Worm (Caenorhabditis elegans): ENCODE measurements around the gene F32H5.1.

Gene F32H5.1

DNA sequence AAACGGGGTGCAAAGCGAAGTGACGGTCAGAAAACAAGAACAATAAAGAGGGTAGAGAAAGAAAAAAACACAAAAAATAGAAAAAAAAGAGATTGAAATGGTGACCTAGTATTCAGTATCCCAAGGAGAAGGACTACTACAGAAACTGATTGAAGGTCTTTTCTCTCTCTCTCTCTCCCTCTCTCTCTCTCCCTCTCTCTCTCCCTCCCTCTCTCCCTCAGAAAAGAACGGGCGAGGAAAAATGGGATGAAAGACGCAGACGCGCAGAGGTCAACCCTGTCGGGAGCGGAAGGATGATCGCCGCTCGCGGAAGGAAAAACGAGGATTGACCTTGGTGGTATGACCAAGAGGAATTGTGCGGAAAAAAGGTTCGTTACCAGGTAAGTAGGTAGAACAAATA is 16.7 kb upstream of the F32H5.1 start:
- TF ChIP-seq ceh-28 (tag; optimal IDR thresholded peaks at IDR 0.05) (peak; percentile 56), lin-15B (tag; optimal IDR thresholded peaks at IDR 0.05) (no peak), jun-1 (tag; optimal IDR thresholded peaks at IDR 0.05) (peak; percentile 16), fos-1 (tag; optimal IDR thresholded peaks at IDR 0.05) (no peak), lsy-12 (tag; optimal IDR thresholded peaks at IDR 0.05) (peak; percentile 18), lin-39 (tag; optimal IDR thresholded peaks at IDR 0.05) (no peak), elt-2 (tag; optimal IDR thresholded peaks at IDR 0.05) (peak; percentile 31), tbx-2 (tag; optimal IDR thresholded peaks at IDR 0.05) (peak; percentile 6), nhr-23 (tag; optimal IDR thresholded peaks at IDR 0.05) (peak; percentile 95), nhr-43 (tag; optimal IDR thresholded peaks at IDR 0.05; ENCODE audit: poor library complexity, severe bottlenecking) (peak; percentile 49), pqm-1 (tag; optimal IDR thresholded peaks at IDR 0.05) (no peak), nhr-25 (tag; optimal IDR thresholded peaks at IDR 0.05) (peak; percentile 93), nhr-12 (tag; optimal IDR thresholded peaks at IDR 0.05) (no peak), snpc-4 (tag; optimal IDR thresholded peaks at IDR 0.05) (no peak)

DNA sequence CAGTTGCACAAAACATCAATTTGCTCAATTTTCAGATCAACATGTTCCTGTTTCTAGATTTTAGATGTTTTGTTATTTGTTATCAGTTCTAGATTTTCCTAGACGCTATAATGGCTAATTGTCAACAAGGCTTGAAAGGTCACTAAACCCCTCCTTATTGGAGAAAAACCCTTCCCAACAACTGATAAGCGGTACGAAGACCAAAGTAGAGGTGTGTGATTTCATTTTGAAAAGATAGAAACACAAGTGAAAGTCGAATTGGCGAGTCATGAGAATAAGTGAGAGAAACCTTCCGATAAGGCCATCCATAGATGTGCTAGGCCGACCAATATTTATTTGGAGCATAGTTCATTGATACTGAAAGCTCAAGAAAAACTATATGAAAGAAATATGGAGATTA is 15.8 kb upstream of the F32H5.1 start:
- TF ChIP-seq nfya-1 (tag; optimal IDR thresholded peaks at IDR 0.05; ENCODE audit: insufficient read depth): no peak
- no peak for TF ChIP-seq nhr-237 (tag; optimal IDR thresholded peaks at IDR 0.05)
- TF ChIP-seq nhr-67 (tag; optimal IDR thresholded peaks at IDR 0.05): no peak
- no peak for TF ChIP-seq nhr-76 (tag; optimal IDR thresholded peaks at IDR 0.05)
- TF ChIP-seq elt-2 (tag; optimal IDR thresholded peaks at IDR 0.05): peak; percentile 98
- TF ChIP-seq lin-15B (tag; optimal IDR thresholded peaks at IDR 0.05): no peak
- peak; percentile 67 for TF ChIP-seq nhr-23 (tag; optimal IDR thresholded peaks at IDR 0.05)
- no peak for TF ChIP-seq mdl-1 (tag; optimal IDR thresholded peaks at IDR 0.05)
- TF ChIP-seq jun-1 (tag; optimal IDR thresholded peaks at IDR 0.05): peak; percentile 62
- TF ChIP-seq zag-1 (tag; optimal IDR thresholded peaks at IDR 0.05): no peak
- TF ChIP-seq snpc-4 (tag; optimal IDR thresholded peaks at IDR 0.05): no peak
- TF ChIP-seq pqm-1 (tag; optimal IDR thresholded peaks at IDR 0.05): peak; percentile 70
- no peak for TF ChIP-seq ceh-16 (tag; optimal IDR thresholded peaks at IDR 0.05)
- TF ChIP-seq pha-4 (tag; optimal IDR thresholded peaks at IDR 0.05): peak; percentile 64
- no peak for TF ChIP-seq nhr-12 (tag; optimal IDR thresholded peaks at IDR 0.05)

- TF ChIP-seq pqm-1 (tag; optimal IDR thresholded peaks at IDR 0.05) (peak; percentile 66), elt-2 (tag; optimal IDR thresholded peaks at IDR 0.05) (peak; percentile 93), elt-1 (tag; optimal IDR thresholded peaks at IDR 0.05) (no peak)
These were observed 15.0 kb upstream of the F32H5.1 start for ce11 chrV:13372821-13373220.

ce11 chrV:13371336-13371735 is 13.5 kb upstream of the F32H5.1 start:
- no peak for TF ChIP-seq nhr-237 (tag; optimal IDR thresholded peaks at IDR 0.05)
- no peak for TF ChIP-seq nhr-76 (tag; optimal IDR thresholded peaks at IDR 0.05)
- no peak for TF ChIP-seq nhr-77 (tag; optimal IDR thresholded peaks at IDR 0.05)
- TF ChIP-seq aly-2 (tag; optimal IDR thresholded peaks at IDR 0.05): no peak
- peak; percentile 86 for TF ChIP-seq nhr-43 (tag; optimal IDR thresholded peaks at IDR 0.05; ENCODE audit: poor library complexity, severe bottlenecking)
- TF ChIP-seq ceh-9 (tag; optimal IDR thresholded peaks at IDR 0.05): no peak
- no peak for TF ChIP-seq ztf-11 (tag; optimal IDR thresholded peaks at IDR 0.05)
- TF ChIP-seq daf-12 (tag; optimal IDR thresholded peaks at IDR 0.05): no peak
- TF ChIP-seq zag-1 (tag; optimal IDR thresholded peaks at IDR 0.05): no peak
- peak in 1 of 2 experiments; percentile 39 for TF ChIP-seq eor-1 (tag; optimal IDR thresholded peaks at IDR 0.05)
- TF ChIP-seq skn-1 (tag; optimal IDR thresholded peaks at IDR 0.05): no peak
- peak; percentile 69 for TF ChIP-seq tbx-2 (tag; optimal IDR thresholded peaks at IDR 0.05)
- TF ChIP-seq jun-1 (tag; optimal IDR thresholded peaks at IDR 0.05): peak; percentile 41
- no peak for TF ChIP-seq lin-39 (tag; optimal IDR thresholded peaks at IDR 0.05)
- peak; percentile 57 for TF ChIP-seq elt-1 (tag; optimal IDR thresholded peaks at IDR 0.05)
- no peak for TF ChIP-seq fkh-2 (tag; optimal IDR thresholded peaks at IDR 0.05)
- no peak for TF ChIP-seq ama-1 (optimal IDR thresholded peaks at IDR 0.05)
- TF ChIP-seq elt-2 (tag; optimal IDR thresholded peaks at IDR 0.05): peak; percentile 1
- no peak for TF ChIP-seq mml-1 (tag; optimal IDR thresholded peaks at IDR 0.05)
- TF ChIP-seq nhr-23 (tag; optimal IDR thresholded peaks at IDR 0.05): peak; percentile 99
- TF ChIP-seq nhr-11 (tag; optimal IDR thresholded peaks at IDR 0.05): no peak
- TF ChIP-seq unc-39 (tag; optimal IDR thresholded peaks at IDR 0.05): no peak
- TF ChIP-seq nhr-67 (tag; optimal IDR thresholded peaks at IDR 0.05): no peak
- TF ChIP-seq nhr-12 (tag; optimal IDR thresholded peaks at IDR 0.05): no peak
- no peak for TF ChIP-seq ZK546.5 (tag; optimal IDR thresholded peaks at IDR 0.05)
- peak; percentile 13 for TF ChIP-seq nfya-1 (tag; optimal IDR thresholded peaks at IDR 0.05; ENCODE audit: insufficient read depth)
- peak; percentile 50 for TF ChIP-seq egl-27 (tag; optimal IDR thresholded peaks at IDR 0.05)
- peak; percentile 12 for TF ChIP-seq mdl-1 (tag; optimal IDR thresholded peaks at IDR 0.05)
- peak; percentile 13 for TF ChIP-seq snpc-4 (tag; optimal IDR thresholded peaks at IDR 0.05)
- no peak for TF ChIP-seq pqm-1 (tag; optimal IDR thresholded peaks at IDR 0.05)
- no peak for TF ChIP-seq ztf-4 (tag; optimal IDR thresholded peaks at IDR 0.05)
- no peak for TF ChIP-seq ceh-16 (tag; optimal IDR thresholded peaks at IDR 0.05)
- peak; percentile 99 for TF ChIP-seq nhr-25 (tag; optimal IDR thresholded peaks at IDR 0.05)
- TF ChIP-seq egl-5 (tag; optimal IDR thresholded peaks at IDR 0.05): peak; percentile 64
- no peak for TF ChIP-seq sea-2 (GFP tag; optimal IDR thresholded peaks at IDR 0.05)
- TF ChIP-seq lsy-12 (tag; optimal IDR thresholded peaks at IDR 0.05): peak; percentile 23
- TF ChIP-seq nhr-28 (tag; optimal IDR thresholded peaks at IDR 0.05): no peak
- TF ChIP-seq fos-1 (tag; optimal IDR thresholded peaks at IDR 0.05): no peak
- TF ChIP-seq hmg-11 (tag; optimal IDR thresholded peaks at IDR 0.05): no peak
- peak in 2 of 3 experiments; percentile 59 to 81 for TF ChIP-seq elt-3 (tag; optimal IDR thresholded peaks at IDR 0.05)
- TF ChIP-seq ceh-28 (tag; optimal IDR thresholded peaks at IDR 0.05): peak; percentile 46
- TF ChIP-seq ceh-82 (tag; optimal IDR thresholded peaks at IDR 0.05): no peak
